Fruit fly (Drosophila melanogaster): ENCODE data around the gene CG3339.

Gene CG3339

DNA sequence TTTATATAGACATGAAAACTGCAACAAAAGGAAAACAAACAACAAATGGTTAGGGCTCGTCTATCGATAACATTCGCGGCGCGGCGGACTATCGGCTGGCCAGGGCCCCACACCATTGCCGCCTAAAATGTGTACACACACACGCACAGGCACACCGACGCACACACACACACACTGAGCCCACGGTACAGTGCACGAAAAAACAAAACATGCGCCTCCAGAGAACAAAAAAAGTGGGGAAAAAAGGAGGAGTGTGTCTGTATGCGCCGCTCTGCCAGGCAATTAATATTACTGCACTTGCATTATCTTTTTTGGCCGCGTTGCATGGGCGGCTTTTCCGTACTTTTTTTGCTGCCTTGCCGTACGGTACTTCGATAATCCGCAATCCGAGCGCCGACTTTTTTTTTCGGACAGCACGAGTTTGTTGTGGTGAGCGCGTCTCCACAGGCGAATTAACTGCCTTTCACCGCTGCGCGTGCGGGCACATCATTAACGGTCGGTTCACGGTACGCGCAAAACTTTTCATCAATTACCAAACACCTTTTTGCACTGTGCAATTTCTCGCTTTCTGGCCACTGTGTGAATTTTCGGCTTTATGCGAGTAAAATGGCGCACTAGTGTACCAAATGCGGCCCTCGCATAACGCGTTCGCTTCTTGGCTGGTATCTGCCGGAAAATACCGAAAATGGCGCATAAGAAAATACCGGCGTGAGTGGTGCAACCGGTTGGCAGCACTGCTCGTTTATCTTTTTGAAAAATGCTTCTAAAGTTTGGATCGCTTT, 58.5 kb downstream of the CG3339 start, which contains the start of gene woc (continued):
- TF ChIP-seq CG7368 (GFP tag; optimal IDR thresholded peaks at IDR 0.05) (peak; percentile 77), eg (GFP tag; IDR thresholded peaks at IDR 0.05) (peak; percentile 91), CG8632 (GFP tag; optimal IDR thresholded peaks at IDR 0.05) (peak; percentile 73), salr (GFP tag; optimal IDR thresholded peaks at IDR 0.05) (peak in 1 of 2 experiments; percentile 56), lz (GFP tag; optimal IDR thresholded peaks at IDR 0.05) (peak; percentile 82), CG15336 (GFP tag; IDR thresholded peaks at IDR 0.05) (peak; percentile 79), Sox15 (GFP tag; optimal IDR thresholded peaks at IDR 0.05) (peak; percentile 79), CG1621 (tag; optimal IDR thresholded peaks at IDR 0.05) (peak; percentile 86), Gug (GFP tag; IDR thresholded peaks at IDR 0.05) (peak; percentile 77), CG6276 (GFP tag; optimal IDR thresholded peaks at IDR 0.05) (peak; percentile 88), Eip75B (GFP tag; optimal IDR thresholded peaks at IDR 0.05) (peak; percentile 69), Hr38 (GFP tag; optimal IDR thresholded peaks at IDR 0.05) (peak; percentile 4), spab (GFP tag; optimal IDR thresholded peaks at IDR 0.05) (peak; percentile 81), esn (GFP tag; optimal IDR thresholded peaks at IDR 0.05) (peak; percentile 84), topi (GFP tag; optimal IDR thresholded peaks at IDR 0.05) (peak; percentile 80), CG4318 (GFP tag; optimal IDR thresholded peaks at IDR 0.05) (no peak), CG32006 (GFP tag; optimal IDR thresholded peaks at IDR 0.05) (peak; percentile 92), Sox14 (GFP tag; optimal IDR thresholded peaks at IDR 0.05) (peak; percentile 87), CG16779 (tag; optimal IDR thresholded peaks at IDR 0.05) (peak; percentile 91), Eip93F (GFP tag; optimal IDR thresholded peaks at IDR 0.05) (no peak), CG8319 (GFP tag; optimal IDR thresholded peaks at IDR 0.05) (peak; percentile 77), Lpt (GFP tag; optimal IDR thresholded peaks at IDR 0.05) (peak; percentile 77), Smox (GFP tag; optimal IDR thresholded peaks at IDR 0.05) (no peak), CG3919 (GFP tag; optimal IDR thresholded peaks at IDR 0.05) (peak; percentile 86), cyc (GFP tag; optimal IDR thresholded peaks at IDR 0.05) (peak; percentile 76), net (GFP tag; optimal IDR thresholded peaks at IDR 0.05) (peak; percentile 87), fd85E (GFP tag; optimal IDR thresholded peaks at IDR 0.05) (peak; percentile 42), Blimp-1 (GFP tag; optimal IDR thresholded peaks at IDR 0.05) (no peak), Sox102F (GFP tag; optimal IDR thresholded peaks at IDR 0.05) (no peak), achi (GFP tag; optimal IDR thresholded peaks at IDR 0.05) (peak; percentile 56), Ets96B (tag; optimal IDR thresholded peaks at IDR 0.05) (peak; percentile 60), svp (GFP tag) (no peak), pdm3 (GFP tag; optimal IDR thresholded peaks at IDR 0.05) (peak; percentile 50), CG6792 (GFP tag; optimal IDR thresholded peaks at IDR 0.05) (peak; percentile 76), CG34406 (GFP tag; optimal IDR thresholded peaks at IDR 0.05) (peak; percentile 67), fkh (GFP tag; optimal IDR thresholded peaks at IDR 0.05) (peak; percentile 94)

DNA sequence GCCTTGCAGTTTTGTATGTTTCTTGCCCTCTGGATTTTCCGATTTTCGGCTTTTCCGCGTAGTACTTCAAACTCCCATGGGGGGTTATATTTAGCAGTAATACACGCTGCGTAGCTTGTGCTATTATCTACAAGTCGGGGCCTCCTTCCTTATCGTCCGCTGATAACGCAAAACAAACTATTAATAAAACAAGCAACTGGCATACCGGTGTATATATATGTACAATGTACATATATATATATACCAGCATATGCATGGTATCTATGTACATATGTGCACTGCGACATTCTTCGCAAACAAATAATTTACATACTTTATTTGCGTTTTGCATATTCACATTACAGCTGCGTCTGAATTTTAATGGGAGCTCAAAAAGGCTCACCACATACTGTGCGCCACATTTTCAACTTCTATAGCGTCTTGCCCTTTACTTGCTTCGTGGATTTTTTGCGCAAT, 68.2 kb downstream of the CG3339 start:
- peak; percentile 42 for TF ChIP-seq Eip78C (GFP tag)
- no peak for TF ChIP-seq OdsH (GFP tag; optimal IDR thresholded peaks at IDR 0.05)
- TF ChIP-seq CG8319 (GFP tag; optimal IDR thresholded peaks at IDR 0.05) = no peak
- no peak for TF ChIP-seq Lpt (GFP tag; optimal IDR thresholded peaks at IDR 0.05)
- TF ChIP-seq acj6 (GFP tag; optimal IDR thresholded peaks at IDR 0.05) = no peak
- peak; percentile 47 for TF ChIP-seq fkh (GFP tag; optimal IDR thresholded peaks at IDR 0.05)

Measured in whole organism, prepupa.